Worm (Caenorhabditis elegans) whole organism, young adult: ENCODE measurements around the gene pik-1.

ENCODE experiments used
- bed-2 ChIP-seq: fragments of 200-800 bp; sonication (Bioruptor generic); IDR thresholded peaks from 2 replicates; pipeline ENCODE4 v1.3.6; 2022; ENCODE audit warnings: missing genetic modification reagents, missing genetic modification characterization, missing compliant biosample characterization
- cebp-2 ChIP-seq: fragments of 200-800 bp; sonication (Bioruptor generic); IDR thresholded peaks from 2 replicates; pipeline ENCODE4 v1.3.6; 2022; ENCODE audit warnings: missing genetic modification characterization, missing compliant biosample characterization
- ceh-58 ChIP-seq: fragments of 200-800 bp; sonication (Bioruptor generic); IDR thresholded peaks from 2 replicates; pipeline ENCODE4 v1.3.6; 2022; ENCODE audit warnings: missing genetic modification characterization, missing compliant biosample characterization
- dpl-1 ChIP-seq: fragments of 150-350 bp; optimal IDR thresholded peaks from 2 replicates; lab custom pipeline; 2014; ENCODE audit warnings: missing biosample characterization, missing genetic modification reagents, missing genetic modification characterization
- lin-40 ChIP-seq: sonication (generic microtip); optimal IDR thresholded peaks from 2 replicates; lab custom pipeline; 2016; ENCODE audit warnings: missing genetic modification characterization, mild to moderate bottlenecking, missing compliant biosample characterization, missing genotype, missing genetic modification reagents
- madf-3 ChIP-seq: fragments of 200-800 bp; sonication (Bioruptor generic); IDR thresholded peaks from 2 replicates; pipeline ENCODE4 v1.3.6; 2022; ENCODE audit warnings: missing genetic modification reagents, missing genetic modification characterization, missing compliant biosample characterization
- rec-8 ChIP-seq, 2 experiments: sonication (generic microtip); optimal IDR thresholded peaks; 2 replicates each; lab custom pipeline; 2016; ENCODE audit warnings: mild to moderate bottlenecking in 2 of 2, missing genetic modification characterization in 2 of 2, missing genetic modification reagents in 2 of 2, missing genotype in 2 of 2, missing biosample characterization in 1 of 2, missing compliant biosample characterization in 1 of 2, moderate library complexity in 1 of 2
- tlf-1 ChIP-seq: fragments of 200-800 bp; sonication (Bioruptor generic); optimal IDR thresholded peaks from 2 replicates; lab custom pipeline; 2018; ENCODE audit warnings: mild to moderate bottlenecking, missing genetic modification characterization, missing compliant biosample characterization

- TF ChIP-seq lin-40 (tag; lab: Kevin White, UChicago), result no peak
- no peak for TF ChIP-seq rec-8 (tag; optimal IDR thresholded peaks at IDR 0.05; lab: Kevin White, UChicago)
- TF ChIP-seq tlf-1, result no peak
- TF ChIP-seq madf-3 (GFP tag; lab: Robert Waterston, UW), result no peak
- TF ChIP-seq bed-2, result no peak
- no peak for TF ChIP-seq cebp-2 (GFP tag; lab: Robert Waterston, UW)
- TF ChIP-seq ceh-58 (GFP tag; lab: Robert Waterston, UW), result no peak
- TF ChIP-seq dpl-1, result no peak
Measured at ce11 chrIV:13374918-13375317, 40.9 kb upstream of the pik-1 start.
